Fruit fly (Drosophila melanogaster): ENCODE measurements around the gene Sbat.

Gene Sbat

dm6 chr2L:2878188-2878587 lies at the start of gene Sbat, which contains the start of gene Prx6a (continued):
- TF ChIP-seq mam (GFP tag; optimal IDR thresholded peaks at IDR 0.05) (peak; percentile 83), CG14441 (GFP tag; IDR thresholded peaks at IDR 0.05) (peak; percentile 62), B-H1 (GFP tag; IDR thresholded peaks at IDR 0.05) (peak; percentile 57), fd102C (GFP tag; optimal IDR thresholded peaks at IDR 0.05) (peak; percentile 20), stwl (tag; optimal IDR thresholded peaks at IDR 0.05) (peak; percentile 66), slou (GFP tag; optimal IDR thresholded peaks at IDR 0.05) (no peak), Hey (tag; optimal IDR thresholded peaks at IDR 0.05) (peak; percentile 2), gfzf (GFP tag; optimal IDR thresholded peaks at IDR 0.05) (peak; percentile 11), caup (GFP tag; optimal IDR thresholded peaks at IDR 0.05; ENCODE audit: severe bottlenecking) (peak; percentile 56), rib (GFP tag; IDR thresholded peaks at IDR 0.05) (no peak), ase (GFP tag; IDR thresholded peaks at IDR 0.05) (peak; percentile 52; the same call in 1 of the 3 replicates), CTCF (GFP tag; optimal IDR thresholded peaks at IDR 0.05) (peak; percentile 17), lbe (GFP tag; optimal IDR thresholded peaks at IDR 0.05) (peak; percentile 48), CG4282 (GFP tag; optimal IDR thresholded peaks at IDR 0.05) (peak; percentile 36), slp2 (GFP tag; optimal IDR thresholded peaks at IDR 0.05) (peak; percentile 57), insv (GFP tag; optimal IDR thresholded peaks at IDR 0.05) (peak in 1 of 2 experiments; percentile 49), her (GFP tag; optimal IDR thresholded peaks at IDR 0.05) (peak; percentile 69), CG17802 (tag; optimal IDR thresholded peaks at IDR 0.05) (peak; percentile 5), shn (GFP tag; optimal IDR thresholded peaks at IDR 0.05) (peak; percentile 75), CHES-1-like (GFP tag; optimal IDR thresholded peaks at IDR 0.05) (peak; percentile 83), Fer3 (tag; optimal IDR thresholded peaks at IDR 0.05) (peak; percentile 75), NC2α (GFP tag; optimal IDR thresholded peaks at IDR 0.05) (peak; percentile 45), CG15601 (tag; optimal IDR thresholded peaks at IDR 0.05) (peak; percentile 53), Mad (GFP tag; optimal IDR thresholded peaks at IDR 0.05) (peak; percentile 46), CG11085 (GFP tag; IDR thresholded peaks at IDR 0.05) (peak; percentile 59), zen (tag; optimal IDR thresholded peaks at IDR 0.05) (peak; percentile 72), CG14860 (GFP tag; IDR thresholded peaks at IDR 0.05; ENCODE audit: partially characterized antibody) (no peak), ken (GFP tag; IDR thresholded peaks at IDR 0.05) (peak; percentile 60; the same call in 2 of the 3 replicates), jigr1 (GFP tag; IDR thresholded peaks at IDR 0.05) (no peak)

dm6 chr2L:2829637-2830340 lies 48.4 kb upstream of the Sbat start, which contains the start of gene Duox:
Gene Duox (minus strand): TSS chr2L:2830248.
- TF ChIP-seq CG34224 (GFP tag; IDR thresholded peaks at IDR 0.05; ENCODE audit: partially characterized antibody) (0 out of 3 replicates have a peak, but pooled peaks have one; percentile 15), kni (GFP tag; optimal IDR thresholded peaks at IDR 0.05) (no peak), CG6654 (GFP tag; optimal IDR thresholded peaks at IDR 0.05) (no peak), tll (GFP tag; optimal IDR thresholded peaks at IDR 0.05) (no peak), CG7987 (GFP tag; optimal IDR thresholded peaks at IDR 0.05) (no peak), CG7372 (GFP tag; IDR thresholded peaks at IDR 0.05) (no peak), pfk (GFP tag; optimal IDR thresholded peaks at IDR 0.05) (no peak), CG12659 (GFP tag; optimal IDR thresholded peaks at IDR 0.05) (no peak), sc (optimal IDR thresholded peaks at IDR 0.05) (no peak), sc (GFP tag; optimal IDR thresholded peaks at IDR 0.05) (no peak), CG8290 (GFP tag; optimal IDR thresholded peaks at IDR 0.05) (no peak), CG8290 (tag; optimal IDR thresholded peaks at IDR 0.05) (peak in 1 of 2 experiments; percentile 54), CG12236 (GFP tag; optimal IDR thresholded peaks at IDR 0.05) (no peak), psq (GFP tag; optimal IDR thresholded peaks at IDR 0.05) (peak; percentile 70), CG17359 (tag; optimal IDR thresholded peaks at IDR 0.05) (no peak), CG3281 (GFP tag; optimal IDR thresholded peaks at IDR 0.05) (no peak), mld (GFP tag; IDR thresholded peaks at IDR 0.05; ENCODE audit: partially characterized antibody) (no peak), eve (GFP tag; optimal IDR thresholded peaks at IDR 0.05) (no peak), HLHmδ (GFP tag; optimal IDR thresholded peaks at IDR 0.05) (peak; percentile 84), CG9727 (GFP tag; optimal IDR thresholded peaks at IDR 0.05) (no peak), zen2 (GFP tag; IDR thresholded peaks at IDR 0.05; ENCODE audit: partially characterized antibody) (peak; percentile 35; the same call in 2 of the 3 replicates), CG10147 (GFP tag; optimal IDR thresholded peaks at IDR 0.05) (no peak)
